Fruit fly (Drosophila melanogaster) whole organism, embryonic: Measurements from ENCODE around the gene REG.
A peak's percentile ranks its signal among the peaks of the same experiment; 100 is the strongest.

Source experiments
- ATbp ChIP-seq: fragments of 200-800 bp; sonication (Bioruptor generic); optimal IDR thresholded peaks from 2 replicates; lab custom pipeline; 2017; ENCODE audit warnings: missing biosample characterization, mild to moderate bottlenecking, missing genetic modification characterization, missing genetic modification reagents
- Atf6 ChIP-seq: fragments of 200-800 bp; sonication (Bioruptor generic); IDR thresholded peaks from 2 replicates; pipeline ENCODE4 v1.3.6; 2022; ENCODE audit warnings: missing biosample characterization, missing genetic modification characterization
- B-H2 ChIP-seq: fragments of 200-800 bp; sonication (Bioruptor generic); optimal IDR thresholded peaks from 2 replicates; lab custom pipeline; 2018; ENCODE audit warnings: missing biosample characterization, mild to moderate bottlenecking, missing genetic modification characterization
- CG10366 ChIP-seq: fragments of 200-800 bp; sonication (Bioruptor generic); IDR thresholded peaks from 2 replicates; pipeline ENCODE4 v1.3.6; 2022; ENCODE audit warnings: missing biosample characterization, missing genetic modification characterization
- CG14667 ChIP-seq: fragments of 200-800 bp; sonication (Bioruptor generic); IDR thresholded peaks from 2 replicates; pipeline ENCODE4 v1.3.6; 2022; ENCODE audit warnings: missing biosample characterization, missing genetic modification characterization
- CG1602 ChIP-seq: fragments of 200-800 bp; sonication (Bioruptor generic); optimal IDR thresholded peaks from 3 replicates; lab custom pipeline; 2016; ENCODE audit warnings: missing biosample characterization, missing genetic modification characterization
- CG33213 ChIP-seq: fragments of 200-800 bp; sonication (Bioruptor generic); optimal IDR thresholded peaks from 3 replicates; lab custom pipeline; 2016; ENCODE audit warnings: missing biosample characterization, missing genetic modification characterization
- CG3726 ChIP-seq: fragments of 200-800 bp; sonication (Bioruptor generic); IDR thresholded peaks from 3 replicates; pipeline ENCODE4, ENCODE4 v1.3.6; 2022; ENCODE audit warnings: missing biosample characterization, missing genetic modification characterization
- CG4282 ChIP-seq: fragments of 200-800 bp; sonication (Bioruptor generic); optimal IDR thresholded peaks from 2 replicates; lab custom pipeline; 2016; ENCODE audit warnings: missing biosample characterization, missing genetic modification characterization
- CG5245 ChIP-seq: fragments of 200-800 bp; sonication (Bioruptor generic); optimal IDR thresholded peaks from 3 replicates; lab custom pipeline; 2016; ENCODE audit warnings: missing biosample characterization, missing genetic modification characterization
- CG6683 ChIP-seq: fragments of 200-800 bp; sonication (Bioruptor generic); optimal IDR thresholded peaks from 2 replicates; lab custom pipeline; 2017; ENCODE audit warnings: missing biosample characterization, mild to moderate bottlenecking, missing genetic modification characterization, missing genetic modification reagents
- CG6813 ChIP-seq: fragments of 200-800 bp; sonication (Bioruptor generic); optimal IDR thresholded peaks from 2 replicates; lab custom pipeline; 2017; ENCODE audit warnings: missing biosample characterization, missing genetic modification characterization, mild to moderate bottlenecking, moderate library complexity, missing genetic modification reagents
- CG7271 ChIP-seq: fragments of 200-800 bp; sonication (Bioruptor generic); optimal IDR thresholded peaks from 2 replicates; lab custom pipeline; 2018; ENCODE audit warnings: missing biosample characterization, mild to moderate bottlenecking, missing genetic modification characterization, moderate library complexity
- CG7357 ChIP-seq: fragments of 200-800 bp; sonication (Bioruptor generic); IDR thresholded peaks from 3 replicates; pipeline ENCODE4 v1.3.6; 2022; ENCODE audit warnings: missing biosample characterization, missing genetic modification characterization
- D19A ChIP-seq: fragments of 200-800 bp; optimal IDR thresholded peaks from 3 replicates; lab custom pipeline; 2019; ENCODE audit warnings: missing biosample characterization, mild to moderate bottlenecking, missing genetic modification characterization, moderate library complexity
- Dll ChIP-seq: fragments of 200-800 bp; sonication (Bioruptor generic); IDR thresholded peaks from 4 replicates; pipeline ENCODE4 v1.3.6; 2022; ENCODE audit warnings: missing biosample characterization, missing genetic modification characterization; ENCODE audit not compliant: partially characterized antibody
- Ets97D ChIP-seq: fragments of 200-800 bp; sonication (Bioruptor generic); optimal IDR thresholded peaks from 3 replicates; lab custom pipeline; 2016; ENCODE audit warnings: missing biosample characterization, missing genetic modification characterization
- Lim3 ChIP-seq: fragments of 200-800 bp; sonication (Bioruptor generic); IDR thresholded peaks from 2 replicates; pipeline ENCODE4 v1.3.6; 2022; ENCODE audit warnings: missing biosample characterization, missing genetic modification characterization
- Mes4 ChIP-seq: fragments of 200-800 bp; sonication (Bioruptor generic); optimal IDR thresholded peaks from 2 replicates; lab custom pipeline; 2016; ENCODE audit warnings: missing biosample characterization, missing genetic modification characterization
- Optix ChIP-seq: fragments of 200-800 bp; sonication (Bioruptor generic); IDR thresholded peaks from 3 replicates; pipeline ENCODE4 v1.3.6; 2022; ENCODE audit warnings: missing biosample characterization, missing genetic modification characterization
- PHDP ChIP-seq: fragments of 200-800 bp; sonication (Bioruptor generic); optimal IDR thresholded peaks from 3 replicates; lab custom pipeline; 2018; ENCODE audit warnings: missing biosample characterization, mild to moderate bottlenecking, missing genetic modification characterization, moderate library complexity
- Ptx1 ChIP-seq: fragments of 200-800 bp; sonication (Bioruptor generic); IDR thresholded peaks from 2 replicates; pipeline ENCODE4 v1.3.6; 2022; ENCODE audit warnings: missing biosample characterization, missing genetic modification characterization
- Taf1 ChIP-seq: fragments of 200-800 bp; sonication (Bioruptor generic); IDR thresholded peaks from 2 replicates; pipeline ENCODE4 v1.3.6; 2022; ENCODE audit warnings: missing biosample characterization, missing genetic modification characterization
- aop ChIP-seq: fragments of 200-800 bp; sonication (Bioruptor generic); IDR thresholded peaks from 2 replicates; pipeline ENCODE4 v1.3.6; 2022; ENCODE audit warnings: missing biosample characterization, missing genetic modification characterization
- ato ChIP-seq: fragments of 200-800 bp; sonication (Bioruptor generic); IDR thresholded peaks from 2 replicates; pipeline ENCODE4 v1.3.6; 2022; ENCODE audit warnings: missing biosample characterization, missing genetic modification characterization; ENCODE audit not compliant: partially characterized antibody
- btn ChIP-seq: fragments of 200-800 bp; sonication (Bioruptor generic); optimal IDR thresholded peaks from 2 replicates; lab custom pipeline; 2016; ENCODE audit warnings: missing biosample characterization, missing genetic modification characterization
- caup ChIP-seq: fragments of 200-800 bp; sonication (Bioruptor generic); optimal IDR thresholded peaks from 3 replicates; lab custom pipeline; 2017; ENCODE audit warnings: missing biosample characterization, mild to moderate bottlenecking, missing genetic modification characterization, moderate library complexity; ENCODE audit not compliant: severe bottlenecking
- chif ChIP-seq, 2 experiments: fragments of 200-800 bp; sonication (Bioruptor generic); optimal IDR thresholded peaks; 3 replicates each; lab custom pipeline; 2016; ENCODE audit warnings: missing biosample characterization in 2 of 2, missing genetic modification characterization in 2 of 2
- crol ChIP-seq: fragments of 200-800 bp; sonication (Bioruptor generic); IDR thresholded peaks from 2 replicates; pipeline ENCODE4 v1.3.6; 2022; ENCODE audit warnings: missing biosample characterization, missing genetic modification characterization
- crp ChIP-seq, 2 experiments: fragments of 200-800 bp; sonication (Bioruptor generic); optimal IDR thresholded peaks; 2 replicates in 1 of 2; 3 replicates in 1 of 2; lab custom pipeline; 2017; ENCODE audit warnings: missing biosample characterization in 2 of 2, missing genetic modification characterization in 2 of 2, mild to moderate bottlenecking in 1 of 2, moderate library complexity in 1 of 2
- dati ChIP-seq: fragments of 200-800 bp; sonication (Bioruptor generic); IDR thresholded peaks from 2 replicates; pipeline ENCODE4 v1.3.6; 2022; ENCODE audit warnings: missing biosample characterization, missing genetic modification characterization
- esg ChIP-seq: fragments of 200-800 bp; sonication (Bioruptor generic); conservative IDR thresholded peaks from 2 replicates; pipeline ENCODE4 v1.3.6; 2022; ENCODE audit warnings: missing biosample characterization, missing genetic modification characterization
- ewg ChIP-seq: fragments of 200-800 bp; sonication (Bioruptor generic); optimal IDR thresholded peaks from 3 replicates; lab custom pipeline; 2017; ENCODE audit warnings: mild to moderate bottlenecking, missing biosample characterization, missing genetic modification reagents, missing genetic modification characterization
- gcm2 ChIP-seq: fragments of 200-800 bp; sonication (Bioruptor generic); optimal IDR thresholded peaks from 2 replicates; lab custom pipeline; 2016; ENCODE audit warnings: missing biosample characterization, missing genetic modification characterization
- gsb-n ChIP-seq: fragments of 200-800 bp; sonication (Bioruptor generic); optimal IDR thresholded peaks from 3 replicates; lab custom pipeline; 2018; ENCODE audit warnings: missing biosample characterization, mild to moderate bottlenecking, missing genetic modification characterization
- kay ChIP-seq: fragments of 200-800 bp; sonication (Bioruptor generic); optimal IDR thresholded peaks from 2 replicates; lab custom pipeline; 2016; ENCODE audit warnings: missing biosample characterization, missing genetic modification characterization
- lab ChIP-seq: fragments of 200-800 bp; sonication (Bioruptor generic); optimal IDR thresholded peaks from 3 replicates; lab custom pipeline; 2017; ENCODE audit warnings: missing biosample characterization, missing genetic modification characterization, mild to moderate bottlenecking, moderate library complexity, missing genetic modification reagents
- lilli ChIP-seq: fragments of 200-800 bp; sonication (Bioruptor generic); optimal IDR thresholded peaks from 3 replicates; lab custom pipeline; 2016; ENCODE audit warnings: missing biosample characterization, missing genetic modification characterization
- org-1 ChIP-seq: fragments of 200-800 bp; sonication (Bioruptor generic); optimal IDR thresholded peaks from 2 replicates; lab custom pipeline; 2017; ENCODE audit warnings: missing biosample characterization, missing genetic modification characterization
- pho ChIP-seq: fragments of 200-800 bp; sonication (Bioruptor generic); optimal IDR thresholded peaks from 2 replicates; lab custom pipeline; 2016; ENCODE audit warnings: missing biosample characterization, missing genetic modification characterization
- pita ChIP-seq: fragments of 200-800 bp; sonication (Bioruptor generic); optimal IDR thresholded peaks from 2 replicates; lab custom pipeline; 2017; ENCODE audit warnings: missing biosample characterization, mild to moderate bottlenecking, missing genetic modification characterization
- pnt ChIP-seq: fragments of 200-800 bp; sonication (Bioruptor generic); optimal IDR thresholded peaks from 3 replicates; lab custom pipeline; 2016; ENCODE audit warnings: missing biosample characterization, missing genetic modification characterization
- pros ChIP-seq: fragments of 200-800 bp; sonication (Bioruptor generic); optimal IDR thresholded peaks from 3 replicates; lab custom pipeline; 2019; ENCODE audit warnings: missing biosample characterization, mild to moderate bottlenecking, missing genetic modification characterization, moderate library complexity
- psq ChIP-seq: fragments of 200-800 bp; sonication (Bioruptor generic); optimal IDR thresholded peaks from 2 replicates; lab custom pipeline; 2017; ENCODE audit warnings: missing biosample characterization, missing genetic modification characterization
- run ChIP-seq: fragments of 200-800 bp; sonication (Bioruptor generic); optimal IDR thresholded peaks from 3 replicates; lab custom pipeline; 2018; ENCODE audit warnings: missing biosample characterization, mild to moderate bottlenecking, missing genetic modification characterization
- sima ChIP-seq: fragments of 200-800 bp; sonication (Bioruptor generic); optimal IDR thresholded peaks from 2 replicates; lab custom pipeline; 2016; ENCODE audit warnings: missing biosample characterization, missing genetic modification characterization
- sug ChIP-seq: fragments of 200-800 bp; optimal IDR thresholded peaks from 2 replicates; lab custom pipeline; 2019; ENCODE audit warnings: missing biosample characterization, mild to moderate bottlenecking, missing genetic modification characterization, moderate library complexity
- tgo ChIP-seq: fragments of 200-800 bp; sonication (Bioruptor generic); IDR thresholded peaks from 3 replicates; pipeline ENCODE4 v1.3.6; 2022; ENCODE audit warnings: missing biosample characterization, missing genetic modification characterization
- tin ChIP-seq: fragments of 200-800 bp; sonication (Bioruptor generic); optimal IDR thresholded peaks from 3 replicates; lab custom pipeline; 2016; ENCODE audit warnings: missing biosample characterization, missing genetic modification characterization
- unpg ChIP-seq: fragments of 200-800 bp; sonication (Bioruptor generic); optimal IDR thresholded peaks from 3 replicates; lab custom pipeline; 2018; ENCODE audit warnings: missing biosample characterization, mild to moderate bottlenecking, missing genetic modification characterization, moderate library complexity
- vfl ChIP-seq: fragments of 200-800 bp; sonication (Bioruptor generic); optimal IDR thresholded peaks from 2 replicates; lab custom pipeline; 2016; ENCODE audit warnings: missing biosample characterization, missing genetic modification characterization
- zfh2 ChIP-seq: fragments of 200-800 bp; sonication (Bioruptor generic); optimal IDR thresholded peaks from 2 replicates; lab custom pipeline; 2016; ENCODE audit warnings: missing biosample characterization, missing genetic modification characterization

The REG gene

DNA sequence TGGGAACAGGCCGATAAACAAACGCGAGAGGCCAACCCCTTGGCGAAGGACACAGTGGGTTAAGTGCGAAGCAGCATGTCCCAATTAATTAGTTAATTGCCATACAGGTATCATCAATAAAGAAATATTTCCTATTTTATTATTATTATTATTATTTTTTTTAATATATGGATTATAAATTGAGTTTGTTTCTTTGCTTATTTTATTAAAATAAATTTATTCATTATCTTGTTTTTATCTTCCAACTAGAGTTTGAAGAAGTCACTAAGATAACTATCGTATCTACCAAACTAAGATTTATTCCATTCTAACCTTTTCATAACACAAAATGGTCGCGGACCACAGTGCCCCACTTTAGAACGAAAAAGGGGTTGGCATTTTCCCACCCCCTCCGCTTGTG is 4.0 kb upstream of the REG start (continued):
- no peak for TF ChIP-seq ato
- TF ChIP-seq Mes4 (GFP tag; lab: Kevin White, UChicago), result no peak
- TF ChIP-seq vfl (GFP tag; lab: Kevin White, UChicago), result no peak
- TF ChIP-seq crol (GFP tag; lab: Robert Waterston, UW), result no peak
- TF ChIP-seq caup, result peak; percentile 16
- peak; percentile 57 for TF ChIP-seq PHDP (tag; lab: Kevin White, UChicago)
- TF ChIP-seq aop (GFP tag; lab: Robert Waterston, UW), result no peak
- no peak for TF ChIP-seq B-H2
- TF ChIP-seq CG33213 (GFP tag; lab: Kevin White, UChicago), result no peak
- no peak for TF ChIP-seq btn (GFP tag; lab: Kevin White, UChicago)
- TF ChIP-seq chif (GFP tag; optimal IDR thresholded peaks at IDR 0.05; lab: Kevin White, UChicago), result no peak
- TF ChIP-seq lab (GFP tag; lab: Kevin White, UChicago), result peak; percentile 51
- TF ChIP-seq unpg, result peak; percentile 1
- no peak for TF ChIP-seq pita
- no peak for TF ChIP-seq CG10366 (GFP tag; lab: Robert Waterston, UW)
- TF ChIP-seq psq, result no peak
- TF ChIP-seq tgo, result no peak
- TF ChIP-seq Dll (GFP tag; lab: Robert Waterston, UW), result no peak
- no peak for TF ChIP-seq CG14667 (GFP tag; lab: Robert Waterston, UW)
- no peak for TF ChIP-seq esg
- no peak for TF ChIP-seq CG7357 (GFP tag; lab: Robert Waterston, UW)
- peak; percentile 37 for TF ChIP-seq CG6813 (GFP tag; lab: Kevin White, UChicago)
- TF ChIP-seq org-1 (GFP tag; lab: Kevin White, UChicago), result no peak
- TF ChIP-seq CG7271 (tag; lab: Kevin White, UChicago), result no peak
- TF ChIP-seq Ptx1 (GFP tag; lab: Robert Waterston, UW), result 0 out of 2 replicates have a peak, but pooled peaks have one; percentile 21
- TF ChIP-seq CG1602 (GFP tag; lab: Kevin White, UChicago), result no peak
- TF ChIP-seq pnt, result no peak
- no peak for TF ChIP-seq run (tag; lab: Kevin White, UChicago)
- no peak for TF ChIP-seq Atf6
- no peak for TF ChIP-seq Taf1 (GFP tag; lab: Robert Waterston, UW)
- TF ChIP-seq Ets97D (GFP tag; lab: Kevin White, UChicago), result no peak
- no peak for TF ChIP-seq ewg
- TF ChIP-seq gsb-n (tag; lab: Kevin White, UChicago), result peak; percentile 45
- TF ChIP-seq pros, result no peak
- no peak for TF ChIP-seq sima (GFP tag; lab: Kevin White, UChicago)
- no peak for TF ChIP-seq dati
- no peak for TF ChIP-seq lilli (GFP tag; lab: Kevin White, UChicago)
- peak; percentile 29 for TF ChIP-seq ATbp (GFP tag; lab: Kevin White, UChicago)
- no peak for TF ChIP-seq sug (tag; lab: Kevin White, UChicago)
- no peak for TF ChIP-seq Optix (GFP tag; lab: Robert Waterston, UW)
- TF ChIP-seq pho (GFP tag; lab: Kevin White, UChicago), result no peak
- TF ChIP-seq CG6683, result peak; percentile 21
- no peak for TF ChIP-seq tin (GFP tag; lab: Kevin White, UChicago)
- no peak for TF ChIP-seq gcm2 (GFP tag; lab: Kevin White, UChicago)
- no peak for TF ChIP-seq Lim3
- peak; percentile 52 for TF ChIP-seq D19A (tag; lab: Kevin White, UChicago)
- TF ChIP-seq zfh2, result no peak
- TF ChIP-seq CG3726 (GFP tag; lab: Robert Waterston, UW), result no peak
- no peak for TF ChIP-seq CG4282 (GFP tag; lab: Kevin White, UChicago)
- TF ChIP-seq CG5245 (GFP tag; lab: Kevin White, UChicago), result no peak
- no peak for TF ChIP-seq kay
- TF ChIP-seq crp (GFP tag; optimal IDR thresholded peaks at IDR 0.05; lab: Kevin White, UChicago), result no peak
